Worm (Caenorhabditis elegans): Measurements from ENCODE around the gene sma-2.

sma-2 gene

DNA sequence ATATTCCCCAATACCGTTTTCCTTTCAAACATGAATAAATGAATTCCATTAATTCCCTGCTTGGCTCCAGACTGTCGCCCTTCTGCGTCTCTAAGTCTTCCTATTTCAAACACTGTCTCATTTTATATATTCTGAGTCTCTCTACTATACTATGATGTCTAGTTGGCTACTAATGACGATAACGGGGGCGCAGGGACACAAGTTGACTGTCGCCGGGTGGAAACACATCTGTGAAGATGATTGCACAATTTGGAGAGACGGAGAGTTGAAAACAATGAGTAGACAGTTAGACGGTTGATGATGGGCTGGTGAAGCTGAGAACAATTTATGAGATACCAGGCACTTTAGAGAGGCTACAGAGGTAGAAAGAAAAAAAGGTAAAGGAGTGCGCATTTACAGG lies at the start of gene sma-2:
Gene sma-2, plus strand, starts transcription at position 194 of the 400 bp plus-strand sequence.
- TF ChIP-seq unc-62 (GFP tag; optimal IDR thresholded peaks at IDR 0.05) = no peak

DNA sequence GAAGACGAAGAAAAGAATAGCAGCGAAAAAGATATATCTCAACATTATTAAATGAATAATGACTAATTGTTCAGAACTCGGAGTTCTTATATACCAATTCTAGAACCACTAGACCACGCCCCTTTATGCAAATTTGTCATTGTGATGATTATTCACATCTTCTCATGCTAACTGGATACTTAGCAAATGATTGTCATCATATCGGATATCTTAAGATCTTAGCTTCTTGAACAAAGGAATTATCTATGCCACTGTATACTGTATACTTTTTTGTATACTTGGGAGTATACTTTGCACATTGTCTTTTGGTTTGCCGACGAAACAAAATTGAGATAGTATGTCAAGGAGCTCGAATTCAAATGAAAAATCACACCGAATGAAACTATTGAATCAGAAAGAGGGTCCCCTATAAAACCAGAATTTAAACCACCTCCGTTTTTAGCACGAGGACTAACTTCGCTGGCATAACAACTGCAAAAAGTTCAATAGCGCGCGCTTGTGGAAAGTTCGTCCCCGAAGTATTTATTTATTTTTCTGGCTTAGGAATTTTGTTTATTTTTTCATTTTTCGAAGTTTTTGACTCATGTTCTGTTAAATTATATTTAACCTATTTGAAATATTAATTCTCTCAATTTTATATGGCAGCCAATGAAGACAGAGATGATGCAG lies 49.1 kb upstream of the sma-2 start, which contains the start of the genes sdz-1 and vps-33.1:
Gene sdz-1, minus strand, starts transcription at position 51 of the 669 bp plus-strand sequence.
Gene vps-33.1, plus strand, starts transcription at position 639 of the 669 bp plus-strand sequence.
- no peak for TF ChIP-seq unc-62 (GFP tag; optimal IDR thresholded peaks at IDR 0.05)

DNA sequence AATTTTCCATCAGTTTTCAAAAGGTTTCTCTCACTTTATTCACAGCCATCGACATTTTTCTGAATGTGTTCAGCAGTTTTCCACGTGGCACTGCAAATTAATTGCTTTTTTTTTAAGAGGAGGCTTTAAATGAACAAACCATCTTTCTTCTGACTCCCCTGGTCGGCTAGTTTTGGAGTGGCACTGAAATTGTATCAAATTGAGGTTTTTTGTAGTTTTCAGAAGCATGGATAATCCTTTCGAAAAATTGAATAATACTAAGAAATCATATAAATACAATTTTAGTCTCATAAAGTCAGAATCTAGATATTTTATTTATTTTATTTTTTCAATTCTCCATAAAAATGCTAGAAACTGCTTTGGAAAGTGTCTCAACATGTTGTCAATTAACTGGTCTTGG lies 44.7 kb upstream of the sma-2 start, which contains the start of gene B0303.16:
Gene B0303.16, plus strand, starts transcription at position 301 of the 400 bp plus-strand sequence.
- TF ChIP-seq unc-62 (GFP tag; optimal IDR thresholded peaks at IDR 0.05) = no peak

DNA sequence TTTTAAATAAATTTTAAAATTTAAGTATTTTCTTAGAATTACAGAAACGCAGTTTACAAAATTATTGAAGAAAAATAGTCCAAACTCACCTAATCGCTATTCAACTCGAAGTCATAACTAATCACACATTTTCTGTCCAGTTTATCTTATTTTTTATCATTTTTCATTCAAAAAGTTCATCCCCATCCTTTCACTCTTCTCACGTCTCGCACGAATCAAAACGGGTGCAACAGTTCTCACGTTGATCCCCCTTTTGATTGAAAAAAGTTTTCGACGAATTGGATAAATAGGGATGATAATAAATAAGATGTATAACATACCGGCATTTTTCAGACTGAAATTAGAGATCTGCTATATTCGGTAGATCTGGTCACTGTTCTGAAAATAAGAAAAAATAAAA lies 39.7 kb upstream of the sma-2 start:
- TF ChIP-seq unc-62 (GFP tag; optimal IDR thresholded peaks at IDR 0.05) = no peak

DNA sequence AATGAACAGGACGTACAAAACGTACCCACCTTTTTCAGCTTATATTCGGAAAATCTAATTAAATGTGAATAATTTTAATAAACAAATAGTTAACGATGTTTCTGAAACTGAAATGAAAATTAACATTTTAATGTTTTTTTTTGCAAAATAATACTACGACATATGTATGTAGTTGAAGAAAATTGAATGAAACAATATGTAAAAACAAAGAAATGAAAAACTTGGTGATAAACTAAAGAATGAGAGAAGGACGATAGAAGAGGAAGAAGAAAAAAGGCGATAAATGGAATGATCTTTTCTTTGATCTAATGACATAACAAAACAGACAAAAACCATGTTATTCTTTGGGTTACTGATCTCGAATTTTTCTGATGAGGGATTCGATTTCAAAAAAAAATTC lies 39.2 kb upstream of the sma-2 start, which contains the start of gene B0303.11:
Gene B0303.11, minus strand, starts transcription at position 101 of the 400 bp plus-strand sequence.
- TF ChIP-seq unc-62 (GFP tag; optimal IDR thresholded peaks at IDR 0.05) = no peak

DNA sequence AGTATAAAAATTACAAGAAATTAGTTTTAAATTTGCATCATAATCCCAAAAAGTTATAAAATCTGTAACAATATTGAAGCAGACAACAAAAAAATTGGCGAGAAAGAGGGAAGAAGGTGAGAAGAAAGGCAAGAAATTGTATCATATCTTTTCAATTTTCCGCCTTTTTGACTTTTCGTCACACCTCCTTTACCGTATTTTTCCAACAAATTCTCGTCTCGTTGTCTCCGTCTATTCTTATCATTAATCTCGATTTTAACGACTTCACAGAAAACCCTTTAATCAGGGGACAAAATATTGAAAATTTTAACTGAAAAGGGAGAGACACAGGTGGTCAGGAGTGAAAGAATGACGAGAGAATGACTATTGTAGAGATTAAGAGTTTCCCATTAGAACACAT lies 36.5 kb upstream of the sma-2 start:
- TF ChIP-seq unc-62 (GFP tag; optimal IDR thresholded peaks at IDR 0.05) = no peak

DNA sequence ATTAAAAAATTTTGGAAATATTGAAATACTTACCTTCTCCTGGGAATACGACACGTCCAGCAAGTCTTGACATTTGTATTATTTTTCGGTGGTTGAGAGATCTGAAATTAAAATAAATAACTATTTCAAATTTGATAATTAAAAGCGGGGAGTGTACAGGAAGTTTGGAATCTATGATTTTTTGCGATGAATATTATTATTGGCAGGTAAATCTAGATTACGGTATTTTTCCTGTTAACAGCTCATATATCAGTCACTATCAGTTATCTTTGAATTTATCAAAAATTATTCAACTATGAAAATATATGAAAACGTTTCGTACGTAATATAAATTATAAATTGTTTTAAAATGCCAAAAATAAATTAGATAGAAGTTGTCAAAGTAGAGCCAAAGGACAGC lies 33.4 kb upstream of the sma-2 start, which contains the start of gene B0303.14:
Gene B0303.14, minus strand, starts transcription at position 101 of the 400 bp plus-strand sequence.
- no peak for TF ChIP-seq unc-62 (GFP tag; optimal IDR thresholded peaks at IDR 0.05)

DNA sequence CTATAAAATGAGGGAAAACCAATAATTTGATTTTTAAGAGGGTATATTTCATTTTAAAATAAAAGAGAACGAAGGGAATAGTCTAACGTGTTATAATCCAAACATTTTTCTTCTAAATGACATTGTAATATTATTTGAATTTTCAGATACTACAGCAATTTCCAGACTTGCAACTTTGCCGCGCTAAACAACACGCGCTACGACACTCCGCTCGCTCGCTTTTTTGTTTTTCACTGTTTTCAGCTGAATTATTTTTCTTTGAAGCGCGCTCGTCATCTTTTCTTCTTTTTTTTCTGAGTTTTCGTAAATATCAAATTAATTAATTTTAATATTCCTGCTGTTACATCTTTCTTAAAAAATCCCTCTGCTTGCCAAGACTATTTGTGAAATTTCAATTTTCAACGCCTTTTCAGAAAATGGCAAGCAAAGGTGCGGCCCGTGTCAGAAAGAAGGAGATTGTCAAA lies 32.2 kb upstream of the sma-2 start, which contains the start of gene mrpl-11:
Gene mrpl-11, plus strand, starts transcription at position 414 of the 464 bp plus-strand sequence.
- TF ChIP-seq unc-62 (GFP tag; optimal IDR thresholded peaks at IDR 0.05) = no peak

DNA sequence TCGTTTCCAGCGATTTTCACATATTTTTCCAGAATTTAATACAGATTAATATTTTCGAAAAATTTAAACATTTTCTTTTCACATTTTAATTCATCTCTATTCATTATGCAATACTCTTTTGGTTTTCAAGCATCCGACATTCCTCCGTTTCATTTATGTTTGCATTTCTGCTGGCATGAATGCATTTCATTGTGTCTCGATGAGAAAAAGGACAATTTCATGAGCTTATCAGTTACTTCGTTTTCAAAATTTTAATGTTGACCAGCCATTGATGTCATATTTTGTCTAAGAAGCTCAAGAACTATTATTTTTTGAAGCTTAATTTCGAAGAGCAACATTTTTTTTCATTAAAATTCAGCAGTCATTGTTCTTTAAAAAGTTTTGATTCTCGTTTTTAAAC lies 30.9 kb upstream of the sma-2 start:
- no peak for TF ChIP-seq unc-62 (GFP tag; optimal IDR thresholded peaks at IDR 0.05)

DNA sequence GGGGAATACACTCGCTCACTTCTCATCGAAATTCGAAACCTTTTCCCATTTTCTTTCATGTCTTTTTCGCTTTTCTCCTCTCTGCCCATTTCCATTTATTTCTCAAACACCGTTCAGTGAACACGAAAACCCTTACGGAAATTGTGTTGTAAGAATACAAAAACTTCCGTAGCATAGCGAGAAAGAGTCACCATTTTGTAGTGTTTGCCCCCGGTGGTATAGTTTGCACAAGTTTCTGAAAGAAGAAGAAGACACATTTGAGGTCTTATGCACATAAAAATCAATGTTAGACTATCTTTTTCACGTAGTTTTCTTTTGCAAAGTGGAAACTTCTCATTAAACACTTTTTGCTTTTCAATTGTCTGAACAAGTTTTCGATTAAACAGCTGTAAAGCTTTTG lies 30.4 kb upstream of the sma-2 start:
- TF ChIP-seq unc-62 (GFP tag; optimal IDR thresholded peaks at IDR 0.05) = no peak

DNA sequence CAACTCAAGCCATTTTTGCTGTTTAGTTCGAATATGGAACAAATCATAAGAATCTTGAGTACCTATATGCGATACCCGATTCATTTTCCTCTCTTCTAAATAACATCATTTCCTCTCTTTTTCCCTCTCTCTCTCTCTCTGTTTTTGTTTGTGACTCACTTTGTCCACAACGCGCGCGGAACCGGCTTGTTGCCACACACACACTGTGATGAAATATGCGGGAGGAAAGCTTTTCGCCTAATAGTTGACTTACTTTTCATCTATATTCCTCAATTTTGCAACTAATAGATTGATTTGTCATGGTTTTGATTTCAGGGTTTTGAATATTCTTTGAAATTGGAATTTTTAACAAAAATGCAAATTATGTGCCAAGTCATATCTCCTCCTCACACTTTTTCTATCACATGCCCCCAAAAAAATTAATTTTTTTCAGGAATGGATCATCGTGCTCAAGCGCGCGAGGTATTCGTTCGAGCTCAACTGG lies 29.7 kb upstream of the sma-2 start, which contains the start of gene hipr-1:
Gene hipr-1, plus strand, starts transcription at position 434 of the 484 bp plus-strand sequence.
- no peak for TF ChIP-seq unc-62 (GFP tag; optimal IDR thresholded peaks at IDR 0.05)

DNA sequence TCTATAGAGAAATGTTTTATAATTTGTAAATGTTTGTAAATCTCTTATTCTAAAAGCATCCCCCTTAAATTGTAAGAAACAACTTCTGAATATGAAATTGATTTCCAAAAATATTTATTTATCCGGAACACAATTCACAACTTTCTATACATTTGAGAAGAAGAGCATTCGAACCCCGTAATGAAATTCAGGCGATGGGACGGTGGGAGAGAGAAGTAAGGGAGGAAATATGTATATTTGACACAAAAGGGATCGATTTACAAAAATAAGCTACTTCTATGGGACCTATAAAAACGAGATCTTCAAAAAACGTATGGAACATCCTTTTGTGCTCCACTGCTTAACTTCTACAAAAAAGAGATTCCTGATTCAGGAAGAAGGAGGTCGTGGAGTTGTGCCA lies 24.3 kb upstream of the sma-2 start:
- no peak for TF ChIP-seq unc-62 (GFP tag; optimal IDR thresholded peaks at IDR 0.05)

DNA sequence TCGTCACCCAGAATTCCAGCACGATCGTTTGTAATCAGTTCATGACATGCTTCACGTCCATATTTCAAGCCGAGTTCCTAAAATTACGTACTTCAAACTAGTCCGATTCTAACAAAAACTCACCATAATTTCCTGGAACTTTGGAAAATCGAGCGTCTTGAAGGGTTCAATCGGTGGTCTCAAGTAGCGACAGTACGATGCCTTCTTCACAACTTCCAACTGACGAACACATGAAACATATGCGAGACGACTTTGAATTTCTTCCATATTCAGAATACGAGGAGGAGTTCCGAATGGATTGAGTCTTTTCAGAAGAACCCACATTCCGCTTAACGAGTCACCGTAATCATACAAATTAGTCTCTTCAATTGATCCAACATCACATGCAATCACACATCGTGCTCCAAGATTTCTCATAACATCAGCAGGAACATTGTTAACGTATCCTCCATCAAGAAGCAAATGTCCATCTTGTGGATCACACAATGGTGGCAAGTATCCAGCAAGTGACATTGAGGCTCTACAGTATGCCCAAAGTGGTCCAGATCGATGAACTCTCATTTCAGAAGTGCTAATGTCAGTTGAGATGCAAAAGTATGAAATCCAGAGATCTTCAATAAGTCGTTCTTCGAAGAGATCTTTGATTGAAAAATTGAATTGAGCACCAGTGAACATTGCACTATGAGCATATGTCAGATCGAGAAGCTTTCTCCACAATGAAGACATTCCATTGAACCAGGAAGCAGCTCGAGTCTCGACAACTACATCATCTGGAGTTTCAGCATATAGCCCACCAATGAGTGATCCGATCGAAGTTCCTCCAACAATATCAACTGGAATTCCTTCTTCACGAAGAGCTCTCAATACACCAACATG lies 23.2 kb upstream of the sma-2 start:
- no peak for TF ChIP-seq unc-62 (GFP tag; optimal IDR thresholded peaks at IDR 0.05)

DNA sequence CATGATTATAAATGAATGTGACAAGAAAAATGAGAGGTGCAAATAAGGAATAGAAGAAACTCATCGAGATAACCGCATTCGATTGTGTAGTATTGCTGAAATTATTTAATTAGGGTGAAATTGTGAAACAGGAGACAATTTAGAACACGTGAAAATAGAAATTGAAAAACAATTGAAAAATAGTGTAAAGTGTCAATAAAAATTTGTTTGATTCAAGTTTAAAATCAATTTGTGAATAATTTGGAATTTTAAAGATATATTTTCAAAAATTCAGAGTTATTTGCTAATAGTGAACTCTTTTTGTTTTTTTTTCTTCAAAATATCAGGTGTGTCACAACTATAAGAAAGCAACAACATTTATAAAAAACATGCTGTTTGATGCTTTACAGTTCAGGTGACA lies 18.2 kb upstream of the sma-2 start, which contains the start of gene ZK370.4:
Gene ZK370.4, minus strand, starts transcription at position 101 of the 400 bp plus-strand sequence.
- no peak for TF ChIP-seq unc-62 (GFP tag; optimal IDR thresholded peaks at IDR 0.05)

DNA sequence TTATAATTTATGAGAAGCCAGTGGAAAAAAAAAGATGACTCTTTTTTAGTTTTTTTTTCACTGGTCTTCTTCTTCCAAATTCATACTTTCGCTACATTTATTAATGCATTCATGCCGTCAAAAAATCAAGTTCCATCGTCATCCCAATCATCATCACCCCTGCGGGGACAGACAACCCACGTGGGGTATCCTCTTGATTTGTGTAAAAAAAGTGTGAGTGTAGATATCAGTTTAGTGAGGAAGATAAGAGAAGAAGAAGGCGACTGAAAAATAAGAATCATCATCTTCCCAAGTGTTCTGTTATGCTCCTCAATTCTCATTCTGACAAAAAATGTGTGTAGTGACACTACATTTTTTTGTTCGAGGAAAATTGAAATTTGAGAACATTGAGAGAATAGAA lies 17.5 kb upstream of the sma-2 start:
- TF ChIP-seq unc-62 (GFP tag; optimal IDR thresholded peaks at IDR 0.05) = no peak

DNA sequence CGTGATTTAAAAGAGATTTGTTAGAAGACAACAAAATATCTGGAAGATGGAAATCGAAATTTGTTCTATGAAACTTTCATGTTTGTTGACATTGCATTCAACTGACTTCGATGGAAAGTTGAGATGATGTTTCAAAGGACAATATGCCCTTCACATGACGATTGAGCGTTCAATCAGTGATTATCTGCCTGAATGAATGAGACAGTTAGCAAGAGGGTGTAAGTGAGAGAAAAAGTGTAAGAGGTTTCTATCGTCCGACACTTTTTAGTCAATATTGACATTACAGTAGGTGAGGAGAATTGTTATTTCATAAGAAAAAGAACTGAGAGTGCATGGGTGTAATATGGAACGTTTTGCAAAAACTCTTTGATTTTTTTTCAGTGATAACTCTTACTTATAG lies 16.2 kb upstream of the sma-2 start:
- no peak for TF ChIP-seq unc-62 (GFP tag; optimal IDR thresholded peaks at IDR 0.05)
